Worm (Caenorhabditis elegans): ENCODE measurements around the gene F42A9.6.

The F42A9.6 gene

ce11 chrIV:8600712-8601330 is 8.2 kb upstream of the F42A9.6 start, which contains the start of gene Y59H11AR.4:
Gene Y59H11AR.4 (minus strand): TSS chrIV:8600762.
- TF ChIP-seq T22C8.4 (GFP tag; IDR thresholded peaks at IDR 0.05) (no peak), ztf-29 (GFP tag; IDR thresholded peaks at IDR 0.05) (no peak), ztf-23 (GFP tag; IDR thresholded peaks at IDR 0.05) (no peak), cog-1 (tag; optimal IDR thresholded peaks at IDR 0.05) (no peak), med-1 (GFP tag; optimal IDR thresholded peaks at IDR 0.05; ENCODE audit: insufficient read depth) (no peak)

ce11 chrIV:8602877-8603276 is 6.2 kb upstream of the F42A9.6 start, which contains the start of gene Y59H11AR.10:
Gene Y59H11AR.10 (plus strand): TSS chrIV:8603177.
- TF ChIP-seq klf-2 (GFP tag; conservative IDR thresholded peaks at IDR 0.05) (no peak), med-1 (GFP tag; optimal IDR thresholded peaks at IDR 0.05; ENCODE audit: insufficient read depth) (no peak), cog-1 (tag; optimal IDR thresholded peaks at IDR 0.05) (no peak), ref-1 (GFP tag; conservative IDR thresholded peaks at IDR 0.05) (no peak), ztf-23 (GFP tag; IDR thresholded peaks at IDR 0.05) (no peak), ztf-29 (GFP tag; IDR thresholded peaks at IDR 0.05) (no peak), T22C8.4 (GFP tag; IDR thresholded peaks at IDR 0.05) (no peak), tab-1 (GFP tag; IDR thresholded peaks at IDR 0.05) (no peak), flt-1 (GFP tag; IDR thresholded peaks at IDR 0.05) (no peak)

ce11 chrIV:8605217-8605616 is 3.8 kb upstream of the F42A9.6 start:
- no peak for TF ChIP-seq ref-1 (GFP tag; conservative IDR thresholded peaks at IDR 0.05)
- no peak for TF ChIP-seq ztf-23 (GFP tag; IDR thresholded peaks at IDR 0.05)
- no peak for TF ChIP-seq tab-1 (GFP tag; IDR thresholded peaks at IDR 0.05)
- no peak for TF ChIP-seq flt-1 (GFP tag; IDR thresholded peaks at IDR 0.05)
- TF ChIP-seq med-1 (GFP tag; optimal IDR thresholded peaks at IDR 0.05; ENCODE audit: insufficient read depth): no peak
- no peak for TF ChIP-seq cog-1 (tag; optimal IDR thresholded peaks at IDR 0.05)
- no peak for TF ChIP-seq T22C8.4 (GFP tag; IDR thresholded peaks at IDR 0.05)
- no peak for TF ChIP-seq klf-2 (GFP tag; conservative IDR thresholded peaks at IDR 0.05)
- TF ChIP-seq ztf-29 (GFP tag; IDR thresholded peaks at IDR 0.05): no peak

ce11 chrIV:8608204-8608603 is 830 bp upstream of the F42A9.6 start:
- TF ChIP-seq ref-1 (GFP tag; conservative IDR thresholded peaks at IDR 0.05) (no peak), flt-1 (GFP tag; IDR thresholded peaks at IDR 0.05) (no peak), tab-1 (GFP tag; IDR thresholded peaks at IDR 0.05) (no peak), ztf-29 (GFP tag; IDR thresholded peaks at IDR 0.05) (no peak), med-1 (GFP tag; optimal IDR thresholded peaks at IDR 0.05; ENCODE audit: insufficient read depth) (no peak), cog-1 (tag; optimal IDR thresholded peaks at IDR 0.05) (no peak), ztf-23 (GFP tag; IDR thresholded peaks at IDR 0.05) (no peak), klf-2 (GFP tag; conservative IDR thresholded peaks at IDR 0.05) (no peak), T22C8.4 (GFP tag; IDR thresholded peaks at IDR 0.05) (no peak)

ce11 chrIV:8611886-8612542 is 3.0 kb downstream of the F42A9.6 start, which contains the start of the genes F42A9.17 and cyp-33E2:
Gene F42A9.17 (minus strand): TSS chrIV:8611936.
Gene cyp-33E2 (plus strand): TSS chrIV:8612334.
- TF ChIP-seq ztf-23 (GFP tag; IDR thresholded peaks at IDR 0.05) (no peak), flt-1 (GFP tag; IDR thresholded peaks at IDR 0.05) (no peak), ztf-29 (GFP tag; IDR thresholded peaks at IDR 0.05) (no peak), cog-1 (tag; optimal IDR thresholded peaks at IDR 0.05) (no peak), tab-1 (GFP tag; IDR thresholded peaks at IDR 0.05) (no peak), klf-2 (GFP tag; conservative IDR thresholded peaks at IDR 0.05) (no peak), ref-1 (GFP tag; conservative IDR thresholded peaks at IDR 0.05) (no peak), med-1 (GFP tag; optimal IDR thresholded peaks at IDR 0.05; ENCODE audit: insufficient read depth) (no peak), T22C8.4 (GFP tag; IDR thresholded peaks at IDR 0.05) (no peak)

ce11 chrIV:8614680-8615079 is 5.6 kb downstream of the F42A9.6 start, which contains the start of gene cyp-33E3:
Gene cyp-33E3 (plus strand): TSS chrIV:8614995.
- no peak for TF ChIP-seq klf-2 (GFP tag; conservative IDR thresholded peaks at IDR 0.05)
- TF ChIP-seq med-1 (GFP tag; optimal IDR thresholded peaks at IDR 0.05; ENCODE audit: insufficient read depth): no peak
- no peak for TF ChIP-seq ztf-29 (GFP tag; IDR thresholded peaks at IDR 0.05)
- TF ChIP-seq flt-1 (GFP tag; IDR thresholded peaks at IDR 0.05): no peak
- TF ChIP-seq cog-1 (tag; optimal IDR thresholded peaks at IDR 0.05): no peak

- TF ChIP-seq ztf-29 (GFP tag; IDR thresholded peaks at IDR 0.05): no peak
- TF ChIP-seq flt-1 (GFP tag; IDR thresholded peaks at IDR 0.05): no peak
- TF ChIP-seq ref-1 (GFP tag; conservative IDR thresholded peaks at IDR 0.05): no peak
- no peak for TF ChIP-seq cog-1 (tag; optimal IDR thresholded peaks at IDR 0.05)
- no peak for TF ChIP-seq T22C8.4 (GFP tag; IDR thresholded peaks at IDR 0.05)
- no peak for TF ChIP-seq med-1 (GFP tag; optimal IDR thresholded peaks at IDR 0.05; ENCODE audit: insufficient read depth)
These were observed 6.3 kb downstream of the F42A9.6 start for ce11 chrIV:8615314-8615713.

- TF ChIP-seq ref-1 (GFP tag; conservative IDR thresholded peaks at IDR 0.05): no peak
- TF ChIP-seq med-1 (GFP tag; optimal IDR thresholded peaks at IDR 0.05; ENCODE audit: insufficient read depth): no peak
- no peak for TF ChIP-seq T22C8.4 (GFP tag; IDR thresholded peaks at IDR 0.05)
- TF ChIP-seq ztf-23 (GFP tag; IDR thresholded peaks at IDR 0.05): no peak
- TF ChIP-seq ztf-29 (GFP tag; IDR thresholded peaks at IDR 0.05): no peak
- TF ChIP-seq flt-1 (GFP tag; IDR thresholded peaks at IDR 0.05): no peak
- no peak for TF ChIP-seq cog-1 (tag; optimal IDR thresholded peaks at IDR 0.05)
These were observed 8.0 kb downstream of the F42A9.6 start, which contains the start of the genes F42A9.7 and F42A9.3 for ce11 chrIV:8617047-8617446. Gene F42A9.7 (minus strand): TSS chrIV:8617147. Gene F42A9.3 (plus strand): TSS chrIV:8617260.

- TF ChIP-seq ztf-23 (GFP tag; IDR thresholded peaks at IDR 0.05) (no peak), T22C8.4 (GFP tag; IDR thresholded peaks at IDR 0.05) (no peak), flt-1 (GFP tag; IDR thresholded peaks at IDR 0.05) (no peak), cog-1 (tag; optimal IDR thresholded peaks at IDR 0.05) (no peak), klf-2 (GFP tag; conservative IDR thresholded peaks at IDR 0.05) (no peak), ref-1 (GFP tag; conservative IDR thresholded peaks at IDR 0.05) (no peak), med-1 (GFP tag; optimal IDR thresholded peaks at IDR 0.05; ENCODE audit: insufficient read depth) (no peak), tab-1 (GFP tag; IDR thresholded peaks at IDR 0.05) (no peak), ztf-29 (GFP tag; IDR thresholded peaks at IDR 0.05) (no peak)
These were observed 9.7 kb downstream of the F42A9.6 start, which contains the start of gene F42A9.8 for ce11 chrIV:8618698-8619097. Gene F42A9.8 (minus strand): TSS chrIV:8618785.
